Worm (Caenorhabditis elegans) whole organism, early embryonic: ENCODE data around the gene cdr-4.
"Not testable (repeated sequence)": the region's sequence is repeated elsewhere in the genome, so short reads cannot be mapped to it uniquely, and the experiment has no call there.

ENCODE experiments used
- B0310.2 ChIP-seq: sonication (generic microtip); optimal IDR thresholded peaks from 2 replicates; lab custom pipeline; 2016; ENCODE audit warnings: mild to moderate bottlenecking, missing genetic modification characterization, missing compliant biosample characterization
- F13C5.2 ChIP-seq: sonication (generic microtip); optimal IDR thresholded peaks from 2 replicates; lab custom pipeline; 2017; ENCODE audit warnings: mild to moderate bottlenecking, missing genetic modification characterization, inconsistent platforms, missing compliant biosample characterization
- aly-1 ChIP-seq: sonication (generic microtip); optimal IDR thresholded peaks from 2 replicates; lab custom pipeline; 2016; ENCODE audit warnings: missing genetic modification characterization, missing compliant biosample characterization
- ama-1 ChIP-seq: fragments of 150-350 bp; optimal IDR thresholded peaks from 2 replicates; lab custom pipeline; 2014
- ceh-13 ChIP-seq: fragments of 200-800 bp; sonication (Bioruptor generic); optimal IDR thresholded peaks from 2 replicates; lab custom pipeline; 2018; ENCODE audit warnings: mild to moderate bottlenecking, missing genetic modification characterization, missing compliant biosample characterization
- ceh-36 ChIP-seq: sonication (generic microtip); optimal IDR thresholded peaks from 2 replicates; lab custom pipeline; 2016; ENCODE audit warnings: missing genetic modification characterization, inconsistent platforms, missing compliant biosample characterization
- ets-7 ChIP-seq: sonication (generic microtip); optimal IDR thresholded peaks from 2 replicates; lab custom pipeline; 2016; ENCODE audit warnings: missing genotype, missing genetic modification characterization, missing compliant biosample characterization
- flt-1 ChIP-seq: fragments of 200-800 bp; sonication (Bioruptor generic); IDR thresholded peaks from 2 replicates; pipeline ENCODE4 v1.3.6; 2022; ENCODE audit warnings: missing genetic modification characterization, missing compliant biosample characterization
- hmbx-1 ChIP-seq: sonication (generic microtip); optimal IDR thresholded peaks from 2 replicates; lab custom pipeline; 2016; ENCODE audit warnings: mild to moderate bottlenecking, missing genetic modification characterization, missing compliant biosample characterization
- hmg-4 ChIP-seq: fragments of 200-800 bp; sonication (Bioruptor generic); optimal IDR thresholded peaks from 2 replicates; lab custom pipeline; 2018; ENCODE audit warnings: mild to moderate bottlenecking, missing genetic modification characterization, missing compliant biosample characterization
- hnd-1 ChIP-seq: sonication (generic microtip); optimal IDR thresholded peaks from 2 replicates; lab custom pipeline; 2016; ENCODE audit warnings: missing genetic modification characterization, missing compliant biosample characterization
- pes-1 ChIP-seq: fragments of 200-800 bp; sonication (Bioruptor generic); IDR thresholded peaks from 2 replicates; pipeline ENCODE4 v1.3.6; 2022; ENCODE audit warnings: missing genetic modification reagents, missing genetic modification characterization, missing compliant biosample characterization
- scrt-1 ChIP-seq: fragments of 200-800 bp; sonication (Bioruptor generic); IDR thresholded peaks from 2 replicates; pipeline ENCODE4 v1.3.6; 2022; ENCODE audit warnings: missing genetic modification characterization, missing compliant biosample characterization
- sea-1 ChIP-seq: fragments of 200-800 bp; sonication (Bioruptor generic); conservative IDR thresholded peaks from 2 replicates; pipeline ENCODE4 v1.3.6; 2022; ENCODE audit warnings: missing genetic modification characterization, missing compliant biosample characterization
- tbx-11 ChIP-seq: fragments of 200-800 bp; sonication (Bioruptor generic); IDR thresholded peaks from 2 replicates; pipeline ENCODE4 v1.3.6; 2022; ENCODE audit warnings: missing genetic modification characterization, missing compliant biosample characterization
- tbx-37 ChIP-seq: fragments of 200-800 bp; sonication (Bioruptor generic); conservative IDR thresholded peaks from 2 replicates; pipeline ENCODE4 v1.3.6; 2022; ENCODE audit warnings: missing genetic modification reagents, missing genetic modification characterization, missing compliant biosample characterization
- tra-4 ChIP-seq: sonication (generic microtip); optimal IDR thresholded peaks from 2 replicates; lab custom pipeline; 2017; ENCODE audit warnings: missing genetic modification characterization, missing compliant biosample characterization

cdr-4 gene

DNA sequence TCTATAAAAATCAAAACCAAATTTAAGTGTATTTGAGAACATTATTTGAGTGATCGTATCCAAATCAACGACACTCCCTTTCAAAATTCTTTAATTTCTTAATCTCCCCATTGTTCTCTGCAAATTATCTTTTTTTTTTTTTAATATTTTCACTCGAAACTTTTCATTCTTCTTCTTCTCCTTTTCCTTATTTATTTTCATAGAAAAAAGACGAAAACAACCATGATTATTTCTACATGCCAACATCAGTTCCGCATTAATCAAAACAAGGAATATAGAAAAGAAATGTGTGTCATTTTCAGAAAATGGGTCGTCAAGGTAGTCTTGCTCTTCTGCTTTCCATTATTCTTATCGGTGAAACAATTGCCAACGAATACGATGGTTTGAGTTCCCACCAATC is 10.9 kb downstream of the cdr-4 start, which contains the start of gene K01D12.5:
K01D12.5 (plus strand) TSS at position 301 of the 400 bp plus-strand sequence.
- TF ChIP-seq F13C5.2 (tag; lab: Kevin White, UChicago), result no peak
- no peak for TF ChIP-seq tra-4 (tag; lab: Kevin White, UChicago)
- no peak for TF ChIP-seq hmbx-1 (tag; lab: Kevin White, UChicago)
- TF ChIP-seq hmg-4 (GFP tag; lab: Kevin White, UChicago), result no peak
- TF ChIP-seq ama-1 (lab: Kevin White, UChicago), result no peak
- no peak for TF ChIP-seq flt-1 (GFP tag; lab: Robert Waterston, UW)
- TF ChIP-seq sea-1 (GFP tag; lab: Robert Waterston, UW), result no peak
- no peak for TF ChIP-seq pes-1
- no peak for TF ChIP-seq ets-7
- TF ChIP-seq B0310.2, result no peak
- TF ChIP-seq tbx-37 (GFP tag; lab: Robert Waterston, UW), result no peak
- TF ChIP-seq aly-1 (tag; lab: Kevin White, UChicago), result no peak
- no peak for TF ChIP-seq hnd-1 (tag; lab: Kevin White, UChicago)
- no peak for TF ChIP-seq ceh-13 (GFP tag; lab: Kevin White, UChicago)
- no peak for TF ChIP-seq tbx-11 (GFP tag; lab: Robert Waterston, UW)
- TF ChIP-seq ceh-36 (tag; lab: Kevin White, UChicago), result no peak
- no peak for TF ChIP-seq scrt-1 (GFP tag; lab: Robert Waterston, UW)

DNA sequence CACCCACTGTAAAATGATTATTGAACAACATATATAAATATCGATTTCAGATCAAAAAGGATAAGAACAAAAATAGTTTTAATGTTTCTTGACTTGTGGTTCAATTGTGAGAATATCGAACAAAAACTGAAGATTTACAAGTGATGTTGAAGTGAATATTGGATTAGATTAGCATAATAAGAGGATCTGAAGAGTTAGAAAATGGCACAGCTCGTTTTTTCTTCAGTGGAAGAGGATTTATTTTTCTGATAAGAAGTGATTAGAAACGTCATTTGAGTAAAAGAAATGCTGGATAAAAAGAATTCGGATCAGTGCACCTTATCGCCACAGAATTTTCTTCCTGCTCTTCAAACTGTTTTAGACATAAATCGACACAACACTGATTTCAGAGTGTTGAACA is 12.7 kb downstream of the cdr-4 start, which contains the start of gene twk-14:
twk-14 (minus strand) TSS at position 8 of the 400 bp plus-strand sequence.
- TF ChIP-seq F13C5.2 (tag; lab: Kevin White, UChicago) (no peak), scrt-1 (GFP tag; lab: Robert Waterston, UW) (no peak), tbx-37 (GFP tag; lab: Robert Waterston, UW) (no peak), sea-1 (GFP tag; lab: Robert Waterston, UW) (no peak), tbx-11 (GFP tag; lab: Robert Waterston, UW) (no peak)

DNA sequence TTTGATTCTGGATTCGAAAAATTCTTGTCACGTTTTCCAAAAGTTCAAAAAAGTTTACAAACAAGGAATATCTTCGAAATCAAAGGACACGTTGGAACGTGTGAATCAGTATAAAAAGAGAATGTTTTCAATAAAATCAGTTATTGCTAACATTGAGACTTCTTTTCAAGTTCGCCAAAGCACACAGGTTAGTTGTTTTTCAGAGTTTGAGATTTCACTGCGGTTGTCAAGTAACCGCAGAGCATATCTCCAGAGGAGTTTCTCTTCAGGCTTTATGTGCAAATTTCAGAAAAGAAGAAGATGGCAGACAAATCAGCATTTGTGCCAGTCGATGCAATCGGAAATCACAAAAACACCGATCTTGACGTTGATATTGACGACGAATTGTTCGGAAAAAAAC is 22.3 kb downstream of the cdr-4 start, which contains the start of gene K01D12.15:
K01D12.15 (plus strand) TSS at position 301 of the 400 bp plus-strand sequence.
- no peak for TF ChIP-seq pes-1

DNA sequence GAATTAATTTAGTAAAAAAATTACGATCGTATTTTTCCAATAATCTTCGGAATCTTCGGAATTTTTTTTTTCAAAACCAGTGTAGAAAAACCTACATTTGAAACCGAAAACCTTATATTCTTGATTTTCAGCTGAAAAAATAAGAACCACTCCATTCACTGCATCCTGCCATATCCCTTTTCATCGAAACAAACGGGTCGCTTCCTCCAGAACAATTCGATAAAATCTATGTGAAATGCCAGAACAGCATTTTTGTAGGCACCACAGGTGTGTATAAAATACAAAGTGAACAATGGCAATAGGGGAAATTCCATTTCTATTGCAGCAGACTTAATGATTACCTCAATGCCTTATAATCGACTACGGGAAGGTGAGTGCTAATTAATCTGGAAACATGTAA is 31.2 kb downstream of the cdr-4 start, which contains the start of gene K01D12.1:
K01D12.1 (plus strand) TSS at position 301 of the 400 bp plus-strand sequence.
- no peak for TF ChIP-seq B0310.2
- TF ChIP-seq sea-1 (GFP tag; lab: Robert Waterston, UW), result no peak
- TF ChIP-seq pes-1, result no peak
- TF ChIP-seq ceh-36 (tag; lab: Kevin White, UChicago), result no peak
- no peak for TF ChIP-seq tbx-11 (GFP tag; lab: Robert Waterston, UW)
- TF ChIP-seq tra-4 (tag; lab: Kevin White, UChicago), result no peak
- no peak for TF ChIP-seq hmbx-1 (tag; lab: Kevin White, UChicago)
- TF ChIP-seq ets-7, result no peak
- no peak for TF ChIP-seq ama-1 (lab: Kevin White, UChicago)
- no peak for TF ChIP-seq hmg-4 (GFP tag; lab: Kevin White, UChicago)
- no peak for TF ChIP-seq tbx-37 (GFP tag; lab: Robert Waterston, UW)
- TF ChIP-seq hnd-1 (tag; lab: Kevin White, UChicago), result no peak
- no peak for TF ChIP-seq scrt-1 (GFP tag; lab: Robert Waterston, UW)
- no peak for TF ChIP-seq F13C5.2 (tag; lab: Kevin White, UChicago)
- no peak for TF ChIP-seq flt-1 (GFP tag; lab: Robert Waterston, UW)
- no peak for TF ChIP-seq aly-1 (tag; lab: Kevin White, UChicago)
- TF ChIP-seq ceh-13 (GFP tag; lab: Kevin White, UChicago), result no peak

DNA sequence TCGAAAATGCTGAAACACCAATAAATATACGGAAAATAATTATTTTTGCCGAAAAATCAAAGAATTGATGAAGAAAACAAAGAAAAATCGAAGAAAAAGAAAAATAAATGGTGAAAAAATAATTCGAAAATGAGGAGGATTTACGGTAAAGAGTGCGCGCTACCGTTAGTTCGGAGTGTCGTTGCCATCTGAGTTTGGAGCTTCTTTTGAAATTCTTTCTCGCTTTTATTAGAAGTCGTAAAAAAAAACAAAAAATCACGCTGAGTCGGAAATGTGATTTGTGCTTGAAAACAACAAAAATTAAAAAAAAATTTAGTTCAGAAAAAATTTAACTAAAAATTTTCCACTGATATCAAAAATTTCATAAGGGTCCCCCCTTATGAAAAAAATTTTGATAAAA is 34.2 kb downstream of the cdr-4 start, which contains the start of gene F23H12.10:
F23H12.10 (minus strand) TSS at position 12 of the 400 bp plus-strand sequence.
- not testable (repeated sequence) for TF ChIP-seq hmg-4 (GFP tag; lab: Kevin White, UChicago); ceh-36 (tag; lab: Kevin White, UChicago); flt-1 (GFP tag; lab: Robert Waterston, UW)

DNA sequence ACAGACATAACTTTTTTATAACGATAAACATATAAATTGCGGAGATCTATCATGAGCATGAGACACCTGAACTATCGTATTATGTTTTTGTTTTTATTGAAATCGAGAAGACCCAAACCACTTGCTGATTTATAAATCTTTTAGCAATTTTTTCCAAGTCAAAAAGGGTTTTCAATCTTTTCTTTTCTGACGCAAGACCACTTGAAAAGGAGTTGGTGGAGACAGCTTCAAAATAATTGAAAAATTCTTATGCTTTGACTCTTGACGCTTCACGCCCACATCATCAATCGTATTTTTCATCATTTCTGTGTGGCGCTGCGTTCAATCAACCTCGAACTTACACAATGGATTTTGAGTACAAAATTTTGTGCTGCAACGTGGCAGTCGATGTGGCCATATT is 37.0 kb downstream of the cdr-4 start, which contains the start of gene F23H12.7:
F23H12.7 (plus strand) TSS at position 301 of the 400 bp plus-strand sequence.
- no peak for TF ChIP-seq sea-1 (GFP tag; lab: Robert Waterston, UW)
- TF ChIP-seq ama-1 (lab: Kevin White, UChicago), result no peak
- no peak for TF ChIP-seq B0310.2
- no peak for TF ChIP-seq ets-7
- no peak for TF ChIP-seq aly-1 (tag; lab: Kevin White, UChicago)
- TF ChIP-seq flt-1 (GFP tag; lab: Robert Waterston, UW), result no peak
- TF ChIP-seq tra-4 (tag; lab: Kevin White, UChicago), result no peak
- no peak for TF ChIP-seq tbx-37 (GFP tag; lab: Robert Waterston, UW)
- TF ChIP-seq hmg-4 (GFP tag; lab: Kevin White, UChicago), result no peak
- no peak for TF ChIP-seq hmbx-1 (tag; lab: Kevin White, UChicago)
- TF ChIP-seq pes-1, result no peak
- no peak for TF ChIP-seq F13C5.2 (tag; lab: Kevin White, UChicago)
- TF ChIP-seq scrt-1 (GFP tag; lab: Robert Waterston, UW), result no peak
- no peak for TF ChIP-seq hnd-1 (tag; lab: Kevin White, UChicago)
- TF ChIP-seq tbx-11 (GFP tag; lab: Robert Waterston, UW), result no peak
- TF ChIP-seq ceh-13 (GFP tag; lab: Kevin White, UChicago), result no peak
- no peak for TF ChIP-seq ceh-36 (tag; lab: Kevin White, UChicago)

DNA sequence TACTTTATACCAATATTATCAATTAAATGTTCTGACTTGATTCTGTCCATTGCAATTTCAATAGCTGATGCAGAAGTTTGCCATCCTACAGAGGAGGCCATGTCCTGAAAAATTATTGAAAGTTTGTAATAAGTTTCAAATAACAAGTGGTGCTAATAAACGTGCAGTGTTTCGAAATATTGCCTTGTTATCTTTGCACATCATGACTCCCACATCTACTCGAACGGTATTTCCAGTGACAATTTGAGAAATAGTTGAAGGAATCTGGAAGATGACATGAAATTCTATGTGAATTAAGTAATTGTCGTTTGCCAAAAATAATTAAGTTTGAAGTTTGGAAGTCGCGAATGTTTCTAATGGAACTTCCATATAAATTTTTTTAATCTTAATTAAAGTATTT is 39.0 kb downstream of the cdr-4 start, which contains the start of gene gcy-13:
gcy-13 (minus strand) TSS at position 101 of the 400 bp plus-strand sequence.
- no peak for TF ChIP-seq tbx-37 (GFP tag; lab: Robert Waterston, UW)
- TF ChIP-seq ets-7, result no peak
- no peak for TF ChIP-seq flt-1 (GFP tag; lab: Robert Waterston, UW)
- no peak for TF ChIP-seq B0310.2
- TF ChIP-seq scrt-1 (GFP tag; lab: Robert Waterston, UW), result no peak
- TF ChIP-seq pes-1, result no peak
- TF ChIP-seq ceh-13 (GFP tag; lab: Kevin White, UChicago), result no peak
- TF ChIP-seq sea-1 (GFP tag; lab: Robert Waterston, UW), result no peak
- no peak for TF ChIP-seq F13C5.2 (tag; lab: Kevin White, UChicago)
- TF ChIP-seq hmbx-1 (tag; lab: Kevin White, UChicago), result no peak
- TF ChIP-seq ama-1 (lab: Kevin White, UChicago), result no peak
- TF ChIP-seq tra-4 (tag; lab: Kevin White, UChicago), result no peak
- TF ChIP-seq aly-1 (tag; lab: Kevin White, UChicago), result no peak
- TF ChIP-seq tbx-11 (GFP tag; lab: Robert Waterston, UW), result no peak
- no peak for TF ChIP-seq ceh-36 (tag; lab: Kevin White, UChicago)
